Fruit fly (Drosophila melanogaster) whole organism, embryonic: ENCODE results near the gene BuGZ.

Source experiments
- CG13123 ChIP-seq: fragments of 200-800 bp; sonication (Bioruptor generic); optimal IDR thresholded peaks from 2 replicates; lab custom pipeline; 2016; ENCODE audit warnings: missing biosample characterization, missing genetic modification characterization
- CG18599 ChIP-seq: fragments of 200-800 bp; sonication (Bioruptor generic); optimal IDR thresholded peaks from 3 replicates; lab custom pipeline; 2017; ENCODE audit warnings: missing biosample characterization, missing genetic modification characterization, mild to moderate bottlenecking, moderate library complexity, missing genetic modification reagents
- CG2120 ChIP-seq: fragments of 200-800 bp; sonication (Bioruptor generic); optimal IDR thresholded peaks from 3 replicates; lab custom pipeline; 2016; ENCODE audit warnings: missing biosample characterization, missing genetic modification characterization
- CG6854 ChIP-seq: fragments of 200-800 bp; sonication (Bioruptor generic); optimal IDR thresholded peaks from 3 replicates; lab custom pipeline; 2017; ENCODE audit warnings: missing biosample characterization, mild to moderate bottlenecking, missing genetic modification characterization
- CTCF ChIP-seq: fragments of 200-800 bp; sonication (Bioruptor generic); optimal IDR thresholded peaks from 2 replicates; lab custom pipeline; 2017; ENCODE audit warnings: missing biosample characterization, mild to moderate bottlenecking, missing genetic modification characterization, moderate library complexity
- Chrac-16 ChIP-seq: fragments of 200-800 bp; sonication (Bioruptor generic); optimal IDR thresholded peaks from 3 replicates; lab custom pipeline; 2016; ENCODE audit warnings: missing biosample characterization, missing genetic modification characterization
- Dp ChIP-seq: fragments of 200-800 bp; sonication (Bioruptor generic); optimal IDR thresholded peaks from 2 replicates; lab custom pipeline; 2018; ENCODE audit warnings: missing biosample characterization, mild to moderate bottlenecking, missing genetic modification characterization, moderate library complexity
- GATAe ChIP-seq: fragments of 200-800 bp; sonication (Bioruptor generic); conservative IDR thresholded peaks from 2 replicates; pipeline ENCODE4 v1.3.6; 2022; ENCODE audit warnings: missing biosample characterization, missing genetic modification characterization
- Myb ChIP-seq: fragments of 200-800 bp; sonication (Bioruptor generic); optimal IDR thresholded peaks from 2 replicates; lab custom pipeline; 2016; ENCODE audit warnings: missing biosample characterization, missing genetic modification characterization
- Opbp ChIP-seq: fragments of 200-800 bp; sonication (Bioruptor generic); IDR thresholded peaks from 3 replicates; pipeline ENCODE4 v1.3.6; 2022; ENCODE audit warnings: missing biosample characterization, missing genetic modification characterization; ENCODE audit not compliant: partially characterized antibody
- Rfx ChIP-seq: fragments of 200-800 bp; sonication (Bioruptor generic); IDR thresholded peaks from 2 replicates; pipeline ENCODE4 v1.3.6; 2022; ENCODE audit warnings: missing biosample characterization, missing genetic modification characterization
- bab2 ChIP-seq: fragments of 200-800 bp; sonication (Bioruptor generic); optimal IDR thresholded peaks from 2 replicates; lab custom pipeline; 2016; ENCODE audit warnings: missing biosample characterization, missing genetic modification characterization
- cg ChIP-seq: fragments of 200-800 bp; sonication (Bioruptor generic); optimal IDR thresholded peaks from 3 replicates; lab custom pipeline; 2019; ENCODE audit warnings: missing biosample characterization, mild to moderate bottlenecking, missing genetic modification characterization, moderate library complexity
- grn ChIP-seq: fragments of 200-800 bp; sonication (Bioruptor generic); optimal IDR thresholded peaks from 3 replicates; lab custom pipeline; 2017; ENCODE audit warnings: missing biosample characterization, missing genetic modification characterization
- lab ChIP-seq: fragments of 200-800 bp; sonication (Bioruptor generic); optimal IDR thresholded peaks from 3 replicates; lab custom pipeline; 2017; ENCODE audit warnings: missing biosample characterization, missing genetic modification characterization, mild to moderate bottlenecking, moderate library complexity, missing genetic modification reagents
- mirr ChIP-seq: fragments of 200-800 bp; sonication (Bioruptor generic); optimal IDR thresholded peaks from 3 replicates; lab custom pipeline; 2018; ENCODE audit warnings: missing biosample characterization, mild to moderate bottlenecking, missing genetic modification characterization
- sd ChIP-seq: fragments of 200-800 bp; sonication (Bioruptor generic); optimal IDR thresholded peaks from 3 replicates; lab custom pipeline; 2018; ENCODE audit warnings: missing biosample characterization, mild to moderate bottlenecking, missing genetic modification characterization, moderate library complexity
- tap ChIP-seq: fragments of 200-800 bp; optimal IDR thresholded peaks from 3 replicates; lab custom pipeline; 2019; ENCODE audit warnings: missing biosample characterization, mild to moderate bottlenecking, missing genetic modification characterization, moderate library complexity

The BuGZ gene

DNA sequence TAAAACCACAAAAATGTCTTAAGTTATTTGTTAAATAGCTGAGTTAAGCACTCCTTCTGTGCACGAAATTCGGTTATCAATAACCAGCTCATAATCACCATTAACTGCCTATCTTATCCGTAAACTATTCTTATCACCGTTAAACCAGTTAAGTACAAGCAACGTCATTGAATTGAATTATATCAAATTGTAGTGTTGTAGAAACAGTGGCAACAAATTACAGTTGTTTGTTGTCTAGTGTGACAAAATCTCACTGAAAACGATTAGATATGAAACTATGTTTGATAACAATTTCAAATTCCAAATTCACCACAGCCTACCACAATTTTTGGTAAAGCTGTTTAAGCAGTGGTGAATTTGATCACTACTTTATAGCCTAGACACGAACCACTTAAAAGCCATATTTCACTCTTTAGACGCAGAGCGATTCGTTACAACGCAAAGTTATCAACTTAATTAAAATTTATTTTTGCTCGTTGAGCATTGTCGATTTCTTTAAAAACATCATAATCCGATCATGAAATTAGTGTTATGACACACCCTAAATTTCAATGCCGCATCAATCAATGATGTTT lies 58.5 kb downstream of the BuGZ start (continued):
- TF ChIP-seq bab2: no peak
- TF ChIP-seq grn (GFP tag; lab: Kevin White, UChicago): peak; percentile 88
- peak; percentile 6 for TF ChIP-seq CG18599 (GFP tag; lab: Kevin White, UChicago)
- no peak for TF ChIP-seq Chrac-16 (GFP tag; lab: Kevin White, UChicago)
- peak; percentile 17 for TF ChIP-seq tap (tag; lab: Kevin White, UChicago)
- TF ChIP-seq cg: no peak
- peak; percentile 67 for TF ChIP-seq Myb
- peak; percentile 12 for TF ChIP-seq CG6854 (GFP tag; lab: Kevin White, UChicago)
- no peak for TF ChIP-seq CG2120 (GFP tag; lab: Kevin White, UChicago)
- TF ChIP-seq Dp: peak; percentile 74
- peak; percentile 100 for TF ChIP-seq mirr (GFP tag; lab: Kevin White, UChicago)
- TF ChIP-seq Opbp (GFP tag; lab: Robert Waterston, UW): peak; percentile 51; the same call in 1 of the 3 replicates
- peak; percentile 54 for TF ChIP-seq CTCF (GFP tag; lab: Kevin White, UChicago)
- peak; percentile 35 for TF ChIP-seq lab (GFP tag; lab: Kevin White, UChicago)
- TF ChIP-seq sd (tag; lab: Kevin White, UChicago): peak; percentile 24
- TF ChIP-seq Rfx (GFP tag; lab: Robert Waterston, UW): no peak
- TF ChIP-seq GATAe (GFP tag; lab: Robert Waterston, UW): peak; percentile 75
- no peak for TF ChIP-seq CG13123
